Worm (Caenorhabditis elegans) whole organism, late embryonic: ENCODE data around the gene cyn-12.

ENCODE experiments used
- Y22D7AL.16 ChIP-seq: sonication (generic microtip); optimal IDR thresholded peaks from 2 replicates; lab custom pipeline; 2016; ENCODE audit warnings: missing genetic modification characterization, missing compliant biosample characterization
- ceh-18 ChIP-seq: sonication (generic microtip); optimal IDR thresholded peaks from 2 replicates; lab custom pipeline; 2016; ENCODE audit warnings: missing genetic modification characterization, missing compliant biosample characterization
- dve-1 ChIP-seq: sonication (generic microtip); optimal IDR thresholded peaks from 2 replicates; lab custom pipeline; 2017; ENCODE audit warnings: antibody characterized with exemption, mild to moderate bottlenecking, missing genetic modification characterization, missing compliant biosample characterization
- elt-2 ChIP-seq: sonication (generic microtip); optimal IDR thresholded peaks from 2 replicates; lab custom pipeline; 2016; ENCODE audit warnings: missing genetic modification reagents, missing genetic modification characterization, missing compliant biosample characterization
- fkh-10 ChIP-seq: fragments of 150-350 bp; optimal IDR thresholded peaks from 2 replicates; lab custom pipeline; 2014; ENCODE audit warnings: missing biosample characterization, missing genetic modification reagents, missing genetic modification characterization
- mec-3 ChIP-seq: sonication (generic microtip); optimal IDR thresholded peaks from 2 replicates; lab custom pipeline; 2016; ENCODE audit warnings: borderline replicate concordance, missing genetic modification characterization, missing compliant biosample characterization
- nhr-11 ChIP-seq: fragments of 150-350 bp; optimal IDR thresholded peaks from 2 replicates; lab custom pipeline; 2014; ENCODE audit warnings: missing biosample characterization, missing genetic modification characterization
- pag-3 ChIP-seq: sonication (generic microtip); optimal IDR thresholded peaks from 2 replicates; lab custom pipeline; 2016; ENCODE audit warnings: missing compliant biosample characterization, missing genetic modification characterization, borderline replicate concordance
- sox-2 ChIP-seq: fragments of 200-800 bp; sonication (Bioruptor generic); IDR thresholded peaks from 2 replicates; pipeline ENCODE4 v1.3.6; 2022; ENCODE audit warnings: missing genetic modification reagents, missing genetic modification characterization, missing compliant biosample characterization
- unc-86 ChIP-seq: sonication (generic microtip); optimal IDR thresholded peaks from 2 replicates; lab custom pipeline; 2016; ENCODE audit warnings: missing genetic modification characterization, missing compliant biosample characterization

DNA sequence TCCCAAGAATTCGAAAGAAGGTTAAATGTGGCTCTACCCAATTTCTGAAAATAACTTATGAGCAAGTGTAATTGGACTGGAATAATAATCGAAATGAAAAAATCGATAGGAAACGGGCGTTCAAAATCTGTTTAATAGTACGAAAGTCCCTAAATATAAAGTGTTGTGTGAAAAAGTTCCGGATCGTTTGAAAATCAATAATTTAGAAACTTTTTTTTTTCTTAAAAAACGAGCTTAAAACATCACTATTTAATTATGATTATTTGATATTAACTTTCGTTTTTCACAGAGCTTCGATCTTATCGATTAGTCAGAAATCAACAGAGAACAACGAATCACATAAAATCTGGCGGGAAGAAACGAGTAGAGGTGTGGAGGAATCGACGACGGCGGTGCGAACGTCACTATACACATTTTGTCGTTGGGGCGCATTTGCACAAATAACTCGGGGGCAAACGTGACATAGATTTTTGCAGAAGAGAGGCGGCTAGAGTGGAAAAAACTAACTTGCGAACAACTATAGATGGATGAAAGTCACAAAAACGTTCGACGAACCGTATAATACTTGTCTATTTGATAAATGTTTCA, 11.7 kb upstream of the cyn-12 start, which contains the start of gene hecd-1:
- TF ChIP-seq ceh-18 (tag; lab: Kevin White, UChicago) (no peak), sox-2 (GFP tag; lab: Robert Waterston, UW) (no peak), fkh-10 (no peak), pag-3 (tag; lab: Kevin White, UChicago) (no peak), unc-86 (no peak), dve-1 (tag; lab: Kevin White, UChicago) (no peak), Y22D7AL.16 (tag; lab: Kevin White, UChicago) (no peak), nhr-11 (tag; lab: Kevin White, UChicago) (no peak), elt-2 (tag; lab: Kevin White, UChicago) (no peak), mec-3 (tag; lab: Kevin White, UChicago) (no peak)
